Fruit fly (Drosophila melanogaster): ENCODE measurements around the gene mdy.

- TF ChIP-seq psq (optimal IDR thresholded peaks at IDR 0.05) (no peak), Myc (optimal IDR thresholded peaks at IDR 0.05) (no peak), h (optimal IDR thresholded peaks at IDR 0.05) (no peak)
Observed at dm6 chr2L:16796104-16796645, 20.3 kb upstream of the mdy start, which contains the start of gene Ugt37E1.
